Worm (Caenorhabditis elegans): ENCODE results near the gene ets-4.

ce11 chrX:6522634-6523070, 4.0 kb downstream of the ets-4 start:
- no peak for TF ChIP-seq mdl-1 (tag; optimal IDR thresholded peaks at IDR 0.05)
- no peak for TF ChIP-seq nhr-11 (tag; optimal IDR thresholded peaks at IDR 0.05)
- TF ChIP-seq ZK546.5 (tag; optimal IDR thresholded peaks at IDR 0.05): no peak
- peak; percentile 36 for TF ChIP-seq pha-4 (tag; optimal IDR thresholded peaks at IDR 0.05)
- TF ChIP-seq aly-2 (tag; optimal IDR thresholded peaks at IDR 0.05): no peak

Measured in whole organism, L3 larva.